Worm (Caenorhabditis elegans) whole organism, midembryonic: ENCODE data around the gene clec-43.
"Not testable (repeated sequence)": the region's sequence is repeated elsewhere in the genome, so short reads cannot be mapped to it uniquely, and the experiment has no call there.

Experiments
- T22C8.4 ChIP-seq: fragments of 200-800 bp; sonication (Bioruptor generic); IDR thresholded peaks from 2 replicates; pipeline ENCODE4 v1.3.6; 2022; ENCODE audit warnings: missing genetic modification characterization, missing compliant biosample characterization
- flt-1 ChIP-seq: fragments of 200-800 bp; sonication (Bioruptor generic); IDR thresholded peaks from 2 replicates; pipeline ENCODE4 v1.3.6; 2022; ENCODE audit warnings: missing genetic modification characterization, missing compliant biosample characterization
- tab-1 ChIP-seq: fragments of 200-800 bp; sonication (Bioruptor generic); IDR thresholded peaks from 2 replicates; pipeline ENCODE4 v1.3.6; 2022; ENCODE audit warnings: missing genetic modification characterization, missing compliant biosample characterization
- ztf-29 ChIP-seq: fragments of 200-800 bp; sonication (Bioruptor generic); IDR thresholded peaks from 2 replicates; pipeline ENCODE4 v1.3.6; 2022; ENCODE audit warnings: missing genetic modification reagents, missing genetic modification characterization, missing compliant biosample characterization

ce11 chrII:985703-986102, 41.8 kb downstream of the clec-43 start, which contains the start of gene fbxc-40:
- not testable (repeated sequence) for TF ChIP-seq flt-1, T22C8.4, ztf-29, tab-1 (GFP tag; lab: Robert Waterston, UW)
